Fruit fly (Drosophila melanogaster) whole organism: ENCODE data around the gene brk.

Experiments used
- CG8478 ChIP-seq: fragments of >200 bp; optimal IDR thresholded peaks from 2 replicates; lab custom pipeline; 2018; ENCODE audit warnings: inconsistent platforms
- EcR ChIP-seq, 2 experiments: fragments of >200 bp; optimal IDR thresholded peaks; 2 replicates each; lab custom pipeline; 2017; ENCODE audit warnings: missing biosample characterization in 2 of 2, missing genetic modification characterization in 2 of 2, missing genetic modification reagents in 2 of 2
- psq ChIP-seq: fragments of >200 bp; optimal IDR thresholded peaks from 2 replicates; lab custom pipeline; 2017
- usp ChIP-seq: fragments of >200 bp; optimal IDR thresholded peaks from 2 replicates; lab custom pipeline; 2017; ENCODE audit warnings: missing biosample characterization, missing genetic modification characterization, mixed read lengths

dm6 chrX:7277038-7277437 lies 30.7 kb upstream of the brk start:
- TF ChIP-seq psq (lab: Kevin White, UChicago): no peak
- no peak for TF ChIP-seq usp (GFP tag; lab: Kevin White, UChicago)
- TF ChIP-seq CG8478: no peak
- no peak for TF ChIP-seq EcR (GFP tag; optimal IDR thresholded peaks at IDR 0.05; lab: Kevin White, UChicago)
